Fruit fly (Drosophila melanogaster): ENCODE data around the gene spz4.

spz4 gene

dm6 chr2L:11501427-11501968 lies at the start of gene spz4:
Gene spz4, plus strand, starts transcription at chr2L:11501715.
- no peak for TF ChIP-seq CG17801 (GFP tag; optimal IDR thresholded peaks at IDR 0.05; ENCODE audit: partially characterized antibody)

dm6 chr2L:11452601-11453345 lies 48.7 kb upstream of the spz4 start:
- no peak for TF ChIP-seq CG17801 (GFP tag; optimal IDR thresholded peaks at IDR 0.05; ENCODE audit: partially characterized antibody)

- TF ChIP-seq CG17801 (GFP tag; optimal IDR thresholded peaks at IDR 0.05; ENCODE audit: partially characterized antibody) = no peak
Measured at dm6 chr2L:11455555-11456128, 45.9 kb upstream of the spz4 start.

dm6 chr2L:11456667-11457222 lies 44.8 kb upstream of the spz4 start:
- no peak for TF ChIP-seq CG17801 (GFP tag; optimal IDR thresholded peaks at IDR 0.05; ENCODE audit: partially characterized antibody)

dm6 chr2L:11468082-11468481 lies 33.4 kb upstream of the spz4 start:
- TF ChIP-seq CG17801 (GFP tag; optimal IDR thresholded peaks at IDR 0.05; ENCODE audit: partially characterized antibody) = no peak

dm6 chr2L:11469973-11470372 lies 31.5 kb upstream of the spz4 start:
- no peak for TF ChIP-seq CG17801 (GFP tag; optimal IDR thresholded peaks at IDR 0.05; ENCODE audit: partially characterized antibody)

dm6 chr2L:11471979-11472514 lies 29.5 kb upstream of the spz4 start:
- no peak for TF ChIP-seq CG17801 (GFP tag; optimal IDR thresholded peaks at IDR 0.05; ENCODE audit: partially characterized antibody)

- no peak for TF ChIP-seq CG17801 (GFP tag; optimal IDR thresholded peaks at IDR 0.05; ENCODE audit: partially characterized antibody)
Measured at dm6 chr2L:11474960-11475359, 26.6 kb upstream of the spz4 start.

dm6 chr2L:11484407-11484806 lies 17.1 kb upstream of the spz4 start, which contains the start of the genes CG43355 and sala:
Gene CG43355, plus strand, starts transcription at chr2L:11484707.
Gene sala, plus strand, starts transcription at chr2L:11484707.
- TF ChIP-seq CG17801 (GFP tag; optimal IDR thresholded peaks at IDR 0.05; ENCODE audit: partially characterized antibody) = no peak

dm6 chr2L:11488465-11489037 lies 13.0 kb upstream of the spz4 start:
- TF ChIP-seq CG17801 (GFP tag; optimal IDR thresholded peaks at IDR 0.05; ENCODE audit: partially characterized antibody) = no peak

dm6 chr2L:11493933-11494332 lies 7.6 kb upstream of the spz4 start:
- TF ChIP-seq CG17801 (GFP tag; optimal IDR thresholded peaks at IDR 0.05; ENCODE audit: partially characterized antibody) = no peak

dm6 chr2L:11498839-11499238 lies 2.7 kb upstream of the spz4 start, which contains the start of gene Cog8:
Gene Cog8, minus strand, starts transcription at chr2L:11498948.
- no peak for TF ChIP-seq CG17801 (GFP tag; optimal IDR thresholded peaks at IDR 0.05; ENCODE audit: partially characterized antibody)

dm6 chr2L:11500649-11501048 lies 866 bp upstream of the spz4 start:
- TF ChIP-seq CG17801 (GFP tag; optimal IDR thresholded peaks at IDR 0.05; ENCODE audit: partially characterized antibody) = no peak

dm6 chr2L:11502698-11503097 lies 1.2 kb downstream of the spz4 start:
- TF ChIP-seq CG17801 (GFP tag; optimal IDR thresholded peaks at IDR 0.05; ENCODE audit: partially characterized antibody) = no peak

- no peak for TF ChIP-seq CG17801 (GFP tag; optimal IDR thresholded peaks at IDR 0.05; ENCODE audit: partially characterized antibody)
Measured at dm6 chr2L:11504896-11505569, 3.5 kb downstream of the spz4 start.
